Worm (Caenorhabditis elegans) whole organism, early embryonic: ENCODE measurements around the gene str-220.

ENCODE experiments used
- ama-1 ChIP-seq: fragments of 150-350 bp; optimal IDR thresholded peaks from 2 replicates; lab custom pipeline; 2014
- hnd-1 ChIP-seq: sonication (generic microtip); optimal IDR thresholded peaks from 2 replicates; lab custom pipeline; 2016; ENCODE audit warnings: missing genetic modification characterization, missing compliant biosample characterization
- tbx-37 ChIP-seq: fragments of 200-800 bp; sonication (Bioruptor generic); conservative IDR thresholded peaks from 2 replicates; pipeline ENCODE4 v1.3.6; 2022; ENCODE audit warnings: missing genetic modification reagents, missing genetic modification characterization, missing compliant biosample characterization

ce11 chrIV:7180304-7180703, 9.2 kb upstream of the str-220 start, which contains the start of gene cest-10:
- TF ChIP-seq ama-1 (lab: Kevin White, UChicago) (no peak), hnd-1 (no peak), tbx-37 (GFP tag; lab: Robert Waterston, UW) (no peak)
